Fruit fly (Drosophila melanogaster) whole organism, embryonic: ENCODE measurements around the gene ATPsyngamma.

Source experiments
- BEAF-32 ChIP-seq: fragments of 200-800 bp; sonication (Bioruptor generic); optimal IDR thresholded peaks from 3 replicates; lab custom pipeline; 2017; ENCODE audit warnings: missing biosample characterization, missing genetic modification characterization, mild to moderate bottlenecking, moderate library complexity, missing genetic modification reagents
- CG13894 ChIP-seq: fragments of 200-800 bp; sonication (Bioruptor generic); optimal IDR thresholded peaks from 3 replicates; lab custom pipeline; 2018; ENCODE audit warnings: missing biosample characterization, mild to moderate bottlenecking, missing genetic modification characterization, moderate library complexity
- CG34422 ChIP-seq: fragments of 200-800 bp; sonication (Bioruptor generic); IDR thresholded peaks from 3 replicates; pipeline ENCODE4 v1.3.6; 2022; ENCODE audit warnings: missing biosample characterization, missing genetic modification characterization
- Spps ChIP-seq: fragments of 200-800 bp; sonication (Bioruptor generic); optimal IDR thresholded peaks from 2 replicates; lab custom pipeline; 2018; ENCODE audit warnings: missing biosample characterization, mild to moderate bottlenecking, missing genetic modification characterization
- crol ChIP-seq: fragments of 200-800 bp; sonication (Bioruptor generic); IDR thresholded peaks from 2 replicates; pipeline ENCODE4 v1.3.6; 2022; ENCODE audit warnings: missing biosample characterization, missing genetic modification characterization
- her ChIP-seq: fragments of 200-800 bp; sonication (Bioruptor generic); optimal IDR thresholded peaks from 2 replicates; lab custom pipeline; 2016; ENCODE audit warnings: missing biosample characterization, missing genetic modification characterization
- jigr1 ChIP-seq: fragments of 200-800 bp; sonication (Bioruptor generic); IDR thresholded peaks from 3 replicates; pipeline ENCODE4 v1.3.6; 2022; ENCODE audit warnings: missing biosample characterization, missing genetic modification characterization
- pan ChIP-seq, 4 experiments: fragments of >200 bp in 3 of 4; fragments of 200-800 bp in 1 of 4; sonication (Bioruptor generic) in 1 of 4; optimal IDR thresholded peaks in 3 of 4; IDR thresholded peaks in 1 of 4; 2 replicates each; pipeline versions ENCODE4 v1.3.6 to Lab custom; 2017 to 2022; ENCODE audit warnings: missing biosample characterization in 2 of 4, missing genetic modification characterization in 2 of 4, mixed read lengths in 1 of 4
- sr ChIP-seq: fragments of 200-800 bp; sonication (Bioruptor generic); IDR thresholded peaks from 3 replicates; pipeline ENCODE4 v1.3.6; 2022; ENCODE audit warnings: missing biosample characterization, missing genetic modification characterization
- vfl ChIP-seq: fragments of 200-800 bp; sonication (Bioruptor generic); optimal IDR thresholded peaks from 2 replicates; lab custom pipeline; 2016; ENCODE audit warnings: missing biosample characterization, missing genetic modification characterization

- TF ChIP-seq pan (optimal IDR thresholded peaks at IDR 0.05; lab: Kevin White, UChicago) (no peak), pan (GFP tag; optimal IDR thresholded peaks at IDR 0.05 in 1 of 2, IDR thresholded peaks at IDR 0.05 in 1 of 2) (no peak), vfl (GFP tag; lab: Kevin White, UChicago) (no peak), CG13894 (tag; lab: Kevin White, UChicago) (no peak), sr (GFP tag; lab: Robert Waterston, UW) (no peak), Spps (no peak), jigr1 (GFP tag; lab: Robert Waterston, UW) (no peak), CG34422 (GFP tag; lab: Robert Waterston, UW) (no peak), BEAF-32 (GFP tag; lab: Kevin White, UChicago) (no peak), crol (GFP tag; lab: Robert Waterston, UW) (no peak), her (GFP tag; lab: Kevin White, UChicago) (no peak)
Measured at dm6 chr3R:29797183-29797582, 48.2 kb upstream of the ATPsyngamma start.
